Fruit fly (Drosophila melanogaster) Kc167 (cell line): ENCODE data around the gene rdgA.

Source experiments
- Myc ChIP-seq: fragments of >200 bp; optimal IDR thresholded peaks from 2 replicates; lab custom pipeline; 2017; ENCODE audit warnings: missing external identifiers
- Sin3A ChIP-seq: fragments of >200 bp; optimal IDR thresholded peaks from 2 replicates; lab custom pipeline; 2018; ENCODE audit warnings: missing external identifiers
- h ChIP-seq: fragments of >200 bp; optimal IDR thresholded peaks from 3 replicates; lab custom pipeline; 2018; ENCODE audit warnings: missing external identifiers
- insv ChIP-seq: fragments of >200 bp; optimal IDR thresholded peaks from 3 replicates; lab custom pipeline; 2018; ENCODE audit warnings: missing external identifiers
- psq ChIP-seq: fragments of >200 bp; optimal IDR thresholded peaks from 2 replicates; lab custom pipeline; 2017; ENCODE audit warnings: missing external identifiers
- ttk ChIP-seq: sonication (Bioruptor generic); optimal IDR thresholded peaks from 2 replicates; lab custom pipeline; 2017; ENCODE audit warnings: missing external identifiers

The rdgA gene

dm6 chrX:8973136-8973535, 66.3 kb downstream of the rdgA start:
- TF ChIP-seq Sin3A (lab: Kevin White, UChicago) (no peak), ttk (lab: Kevin White, UChicago) (no peak), insv (no peak), Myc (lab: Kevin White, UChicago) (no peak), psq (lab: Kevin White, UChicago) (no peak), h (lab: Kevin White, UChicago) (no peak)

- TF ChIP-seq ttk (lab: Kevin White, UChicago) = no peak
- no peak for TF ChIP-seq Myc (lab: Kevin White, UChicago)
- no peak for TF ChIP-seq Sin3A (lab: Kevin White, UChicago)
- no peak for TF ChIP-seq h (lab: Kevin White, UChicago)
- no peak for TF ChIP-seq psq (lab: Kevin White, UChicago)
- TF ChIP-seq insv = no peak
These were observed 67.3 kb downstream of the rdgA start, which contains the start of gene CG10962 for dm6 chrX:8974203-8974602. Gene CG10962, minus strand, starts transcription at chrX:8974255.

- no peak for TF ChIP-seq ttk (lab: Kevin White, UChicago)
- TF ChIP-seq h (lab: Kevin White, UChicago) = no peak
- no peak for TF ChIP-seq Myc (lab: Kevin White, UChicago)
- TF ChIP-seq Sin3A (lab: Kevin White, UChicago) = no peak
These were observed 77.5 kb downstream of the rdgA start, which contains the start of gene CG12662 for dm6 chrX:8984342-8984741. Gene CG12662, minus strand, starts transcription at chrX:8984442.

DNA sequence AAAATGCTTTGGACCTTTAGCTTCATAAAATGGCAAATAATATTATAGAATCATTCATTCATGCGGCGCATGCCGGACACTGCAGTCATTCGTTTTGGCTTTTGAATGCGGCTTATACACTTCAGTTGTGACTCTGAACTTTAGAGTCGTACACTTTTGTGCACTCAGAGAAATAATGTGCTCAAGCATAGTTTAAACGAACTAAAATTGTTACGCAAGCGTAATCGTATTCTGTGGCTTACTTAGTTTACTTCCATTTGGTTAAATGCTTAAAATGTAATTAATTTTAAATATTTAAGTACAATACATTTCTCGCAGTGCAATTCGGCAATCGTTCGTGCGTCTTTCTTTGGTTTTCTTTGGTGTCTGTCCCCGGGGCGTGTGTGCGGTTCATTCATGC, 97.5 kb downstream of the rdgA start:
- TF ChIP-seq Sin3A (lab: Kevin White, UChicago) = no peak
- no peak for TF ChIP-seq insv
- no peak for TF ChIP-seq psq (lab: Kevin White, UChicago)
- TF ChIP-seq h (lab: Kevin White, UChicago) = no peak
- TF ChIP-seq ttk (lab: Kevin White, UChicago) = no peak
- no peak for TF ChIP-seq Myc (lab: Kevin White, UChicago)

- TF ChIP-seq h (lab: Kevin White, UChicago) = no peak
- no peak for TF ChIP-seq ttk (lab: Kevin White, UChicago)
- no peak for TF ChIP-seq insv
- no peak for TF ChIP-seq Sin3A (lab: Kevin White, UChicago)
These were observed 100.3 kb downstream of the rdgA start for dm6 chrX:9007215-9007614.

DNA sequence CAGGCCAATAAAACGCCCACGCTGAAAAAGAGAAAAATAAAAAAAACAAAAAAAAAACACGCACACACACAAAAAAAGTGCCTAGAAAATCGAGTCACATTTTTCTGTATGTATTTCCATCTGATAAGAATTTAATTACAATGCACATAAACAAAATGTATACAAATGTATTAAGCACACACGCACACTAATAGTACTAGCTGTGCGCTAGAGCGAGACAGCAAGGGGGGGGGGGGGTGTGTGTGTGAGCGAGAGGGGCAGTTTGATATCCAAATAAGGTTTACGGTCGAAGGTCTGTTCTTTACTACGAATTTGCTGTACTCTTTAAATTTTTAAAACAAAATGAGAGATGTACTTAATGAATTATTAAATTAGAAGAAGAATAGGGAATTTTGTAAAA, 105.9 kb downstream of the rdgA start:
- TF ChIP-seq Sin3A (lab: Kevin White, UChicago) = no peak
- no peak for TF ChIP-seq Myc (lab: Kevin White, UChicago)
- no peak for TF ChIP-seq ttk (lab: Kevin White, UChicago)
- TF ChIP-seq insv = no peak
- TF ChIP-seq psq (lab: Kevin White, UChicago) = no peak
- no peak for TF ChIP-seq h (lab: Kevin White, UChicago)

dm6 chrX:9013339-9013939, 106.6 kb downstream of the rdgA start:
- TF ChIP-seq Myc (lab: Kevin White, UChicago) (no peak), psq (lab: Kevin White, UChicago) (no peak), ttk (lab: Kevin White, UChicago) (no peak), Sin3A (lab: Kevin White, UChicago) (no peak), h (lab: Kevin White, UChicago) (no peak), insv (no peak)

- no peak for TF ChIP-seq ttk (lab: Kevin White, UChicago)
- no peak for TF ChIP-seq Myc (lab: Kevin White, UChicago)
- TF ChIP-seq h (lab: Kevin White, UChicago) = no peak
- TF ChIP-seq Sin3A (lab: Kevin White, UChicago) = no peak
These were observed 113.2 kb downstream of the rdgA start for dm6 chrX:9020092-9020491.

DNA sequence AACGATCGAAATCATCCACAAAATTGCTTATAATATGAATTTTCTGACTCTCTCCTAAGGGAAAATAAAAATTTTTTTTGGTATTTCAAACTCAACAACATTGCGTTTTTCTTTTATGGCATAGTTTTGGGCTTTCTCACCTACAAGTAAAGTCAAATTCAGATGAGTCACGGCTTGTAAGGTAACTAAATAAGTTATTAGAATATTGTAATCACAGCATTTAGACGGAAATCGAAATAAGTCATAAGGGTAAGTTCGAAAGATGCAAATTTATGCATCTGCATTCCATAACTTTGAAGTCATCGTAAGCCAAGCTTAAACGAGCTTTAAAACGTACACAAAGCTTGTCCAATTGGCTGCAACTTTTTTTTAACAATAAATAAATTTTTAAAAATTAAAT, 122.5 kb downstream of the rdgA start:
- TF ChIP-seq h (lab: Kevin White, UChicago) (no peak), Sin3A (lab: Kevin White, UChicago) (no peak), Myc (lab: Kevin White, UChicago) (no peak), insv (no peak), ttk (lab: Kevin White, UChicago) (no peak), psq (lab: Kevin White, UChicago) (no peak)

dm6 chrX:9029900-9030373, 123.1 kb downstream of the rdgA start, which contains the start of gene Nost:
Gene Nost, plus strand, starts transcription at chrX:9030205.
- no peak for TF ChIP-seq insv
- TF ChIP-seq Sin3A (lab: Kevin White, UChicago) = no peak
- TF ChIP-seq ttk (lab: Kevin White, UChicago) = no peak
- no peak for TF ChIP-seq h (lab: Kevin White, UChicago)
- TF ChIP-seq psq (lab: Kevin White, UChicago) = no peak

- TF ChIP-seq Sin3A (lab: Kevin White, UChicago) = no peak
- TF ChIP-seq h (lab: Kevin White, UChicago) = no peak
- no peak for TF ChIP-seq psq (lab: Kevin White, UChicago)
- no peak for TF ChIP-seq Myc (lab: Kevin White, UChicago)
- no peak for TF ChIP-seq insv
- TF ChIP-seq ttk (lab: Kevin White, UChicago) = no peak
These were observed 129.2 kb downstream of the rdgA start for dm6 chrX:9036113-9036512.

DNA sequence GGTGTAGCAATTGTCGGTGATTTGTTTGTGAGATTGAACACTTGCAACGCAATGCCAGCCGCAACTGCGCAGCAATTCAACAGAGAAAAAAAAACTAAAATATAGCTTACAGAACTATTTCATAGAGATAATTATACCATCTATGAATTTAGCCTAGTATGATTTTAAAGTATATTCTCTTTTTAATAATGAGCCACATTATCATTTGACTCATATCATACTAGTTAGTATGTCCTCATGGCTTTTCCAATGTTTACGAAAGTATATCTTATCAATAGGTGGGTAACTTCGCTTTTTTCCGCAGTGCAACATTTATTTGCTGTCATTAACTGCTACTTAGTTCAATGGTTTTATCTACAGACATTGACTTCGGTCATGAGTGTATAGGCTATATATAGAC, 131.9 kb downstream of the rdgA start:
- TF ChIP-seq h (lab: Kevin White, UChicago) (no peak), insv (no peak), Myc (lab: Kevin White, UChicago) (no peak)
